Worm (Caenorhabditis elegans): Measurements from ENCODE around the gene srh-18.

- TF ChIP-seq elt-1 (tag; optimal IDR thresholded peaks at IDR 0.05; ENCODE audit: borderline replicate concordance, insufficient read depth) (no peak), unc-62 (GFP tag; optimal IDR thresholded peaks at IDR 0.05) (no peak)
Measured at ce11 chrV:13312210-13312676, 6.0 kb upstream of the srh-18 start, which contains the start of gene nasp-2.
